Worm (Caenorhabditis elegans): ENCODE data around the gene srm-5.

DNA sequence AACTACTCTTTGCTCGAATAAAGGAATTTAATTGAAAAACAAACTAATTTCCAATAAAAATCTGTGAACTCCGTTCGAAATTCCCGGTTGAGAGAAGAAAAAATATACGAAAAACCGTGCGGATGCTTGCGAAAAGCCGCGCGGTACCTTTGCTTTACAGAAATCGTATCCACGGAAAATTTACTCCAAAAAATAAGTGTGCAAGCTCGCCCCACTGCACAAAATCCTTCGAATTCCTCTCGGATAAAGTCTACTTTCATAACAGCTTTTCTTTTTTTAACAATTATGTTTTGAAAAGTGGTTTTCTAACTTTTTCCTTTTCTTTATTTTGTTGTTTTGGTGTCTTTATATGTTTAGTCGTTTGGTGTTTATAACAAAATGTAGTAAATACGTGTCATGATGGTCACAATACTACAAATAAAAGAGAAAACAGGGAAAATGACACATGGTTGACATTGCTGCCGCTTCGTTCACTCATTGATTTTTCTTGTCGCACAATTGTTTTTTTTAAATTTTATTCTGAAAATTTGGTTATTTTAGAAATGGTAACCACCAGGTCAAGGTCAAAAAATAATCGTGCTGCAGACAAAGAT lies 12.3 kb downstream of the srm-5 start, which contains the start of gene cept-2:
- TF ChIP-seq tbx-2 (tag; optimal IDR thresholded peaks at IDR 0.05) (peak; percentile 75), nhr-76 (tag; optimal IDR thresholded peaks at IDR 0.05) (no peak), ama-1 (optimal IDR thresholded peaks at IDR 0.05) (no peak), nhr-28 (tag; optimal IDR thresholded peaks at IDR 0.05) (no peak), skn-1 (tag; optimal IDR thresholded peaks at IDR 0.05) (peak; percentile 56), nhr-77 (tag; optimal IDR thresholded peaks at IDR 0.05) (peak; percentile 78)
